Worm (Caenorhabditis elegans) whole organism, L3 larva: Measurements from ENCODE around the gene dyf-3.

ENCODE experiments used
- elt-1 ChIP-seq: fragments of 150-350 bp; optimal IDR thresholded peaks from 2 replicates; lab custom pipeline; 2014; ENCODE audit warnings: missing biosample characterization, missing genetic modification characterization
- nhr-237 ChIP-seq: fragments of 150-350 bp; optimal IDR thresholded peaks from 2 replicates; lab custom pipeline; 2014; ENCODE audit warnings: missing biosample characterization, missing genetic modification characterization
- nhr-76 ChIP-seq: fragments of 150-350 bp; sonication (generic microtip); optimal IDR thresholded peaks from 5 replicates; lab custom pipeline; 2014; ENCODE audit warnings: missing biosample characterization, missing genetic modification characterization
- snpc-4 ChIP-seq: fragments of 150-350 bp; optimal IDR thresholded peaks from 2 replicates; lab custom pipeline; 2014; ENCODE audit warnings: missing biosample characterization, missing genetic modification characterization
- ztf-11 ChIP-seq: fragments of 150-350 bp; optimal IDR thresholded peaks from 2 replicates; lab custom pipeline; 2014; ENCODE audit warnings: missing biosample characterization, missing genetic modification characterization

ce11 chrIV:3348334-3348733 lies 50.7 kb downstream of the dyf-3 start:
- TF ChIP-seq snpc-4 (tag; lab: Kevin White, UChicago), result no peak
- no peak for TF ChIP-seq nhr-237
- no peak for TF ChIP-seq elt-1 (tag; lab: Kevin White, UChicago)
- TF ChIP-seq ztf-11, result no peak
- no peak for TF ChIP-seq nhr-76 (tag; lab: Kevin White, UChicago)
